Fruit fly (Drosophila melanogaster) whole organism, embryonic: ENCODE measurements around the gene CG10660.

Experiments used
- Antp ChIP-seq: fragments of 200-800 bp; sonication (Bioruptor generic); optimal IDR thresholded peaks from 3 replicates; lab custom pipeline; 2016; ENCODE audit warnings: missing biosample characterization, missing genetic modification characterization
- Atf-2 ChIP-seq: fragments of 200-800 bp; sonication (Bioruptor generic); optimal IDR thresholded peaks from 2 replicates; lab custom pipeline; 2016; ENCODE audit warnings: missing biosample characterization, missing genetic modification characterization
- Blimp-1 ChIP-seq: fragments of 200-800 bp; sonication (Bioruptor generic); optimal IDR thresholded peaks from 3 replicates; lab custom pipeline; 2018; ENCODE audit warnings: missing biosample characterization, missing genetic modification characterization, mild to moderate bottlenecking, moderate library complexity, missing genetic modification reagents
- BtbVII ChIP-seq: fragments of 200-800 bp; sonication (Bioruptor generic); optimal IDR thresholded peaks from 3 replicates; lab custom pipeline; 2017; ENCODE audit warnings: missing biosample characterization, mild to moderate bottlenecking, missing genetic modification characterization
- C15 ChIP-seq: fragments of 200-800 bp; sonication (Bioruptor generic); IDR thresholded peaks from 3 replicates; pipeline ENCODE4 v1.3.6; 2022; ENCODE audit warnings: missing biosample characterization, missing genetic modification characterization
- CG10209 ChIP-seq: fragments of 200-800 bp; sonication (Bioruptor generic); optimal IDR thresholded peaks from 3 replicates; lab custom pipeline; 2017; ENCODE audit warnings: missing biosample characterization, mild to moderate bottlenecking, missing genetic modification characterization, missing genetic modification reagents
- CG11456 ChIP-seq: fragments of 200-800 bp; sonication (Bioruptor generic); IDR thresholded peaks from 3 replicates; pipeline ENCODE4 v1.3.6; 2022; ENCODE audit warnings: missing biosample characterization, missing genetic modification characterization
- CG12299 ChIP-seq: fragments of 200-800 bp; sonication (Bioruptor generic); optimal IDR thresholded peaks from 2 replicates; lab custom pipeline; 2018; ENCODE audit warnings: missing biosample characterization, mild to moderate bottlenecking, missing genetic modification characterization
- CG12769 ChIP-seq: fragments of 200-800 bp; sonication (Bioruptor generic); optimal IDR thresholded peaks from 2 replicates; lab custom pipeline; 2019; ENCODE audit warnings: missing biosample characterization, mild to moderate bottlenecking, missing genetic modification characterization, moderate library complexity
- CG13287 ChIP-seq: fragments of 200-800 bp; sonication (Bioruptor generic); IDR thresholded peaks from 2 replicates; pipeline ENCODE4 v1.3.6; 2022; ENCODE audit warnings: missing biosample characterization, missing genetic modification characterization; ENCODE audit not compliant: partially characterized antibody
- CG14441 ChIP-seq: fragments of 200-800 bp; sonication (Bioruptor generic); IDR thresholded peaks from 2 replicates; pipeline ENCODE4 v1.3.6; 2022; ENCODE audit warnings: missing biosample characterization, missing genetic modification characterization
- CG15011 ChIP-seq: fragments of 200-800 bp; sonication (Bioruptor generic); optimal IDR thresholded peaks from 3 replicates; lab custom pipeline; 2018; ENCODE audit warnings: missing biosample characterization, mild to moderate bottlenecking, missing genetic modification characterization
- CG15479 ChIP-seq: fragments of 200-800 bp; sonication (Bioruptor generic); optimal IDR thresholded peaks from 3 replicates; lab custom pipeline; 2019; ENCODE audit warnings: missing biosample characterization, mild to moderate bottlenecking, missing genetic modification characterization, moderate library complexity
- CG17359 ChIP-seq: fragments of 200-800 bp; sonication (Bioruptor generic); optimal IDR thresholded peaks from 3 replicates; lab custom pipeline; 2018; ENCODE audit warnings: missing biosample characterization, mild to moderate bottlenecking, missing genetic modification characterization, moderate library complexity
- CG17568 ChIP-seq: fragments of 200-800 bp; sonication (Bioruptor generic); optimal IDR thresholded peaks from 2 replicates; lab custom pipeline; 2018; ENCODE audit warnings: missing biosample characterization, mild to moderate bottlenecking, missing genetic modification characterization, moderate library complexity
- CG2678 ChIP-seq: fragments of 200-800 bp; sonication (Bioruptor generic); optimal IDR thresholded peaks from 3 replicates; lab custom pipeline; 2019; ENCODE audit warnings: missing biosample characterization, mild to moderate bottlenecking, missing genetic modification characterization, moderate library complexity
- CG30431 ChIP-seq: fragments of 200-800 bp; sonication (Bioruptor generic); optimal IDR thresholded peaks from 2 replicates; lab custom pipeline; 2017; ENCODE audit warnings: missing biosample characterization, missing genetic modification characterization
- CG32532 ChIP-seq: fragments of 200-800 bp; sonication (Bioruptor generic); IDR thresholded peaks from 2 replicates; pipeline ENCODE4 v1.3.6; 2022; ENCODE audit warnings: missing biosample characterization, missing genetic modification characterization
- CG3838 ChIP-seq: fragments of 200-800 bp; sonication (Bioruptor generic); optimal IDR thresholded peaks from 3 replicates; lab custom pipeline; 2016; ENCODE audit warnings: missing biosample characterization, missing genetic modification characterization
- CG4854 ChIP-seq: fragments of 200-800 bp; sonication (Bioruptor generic); optimal IDR thresholded peaks from 2 replicates; lab custom pipeline; 2016; ENCODE audit warnings: missing biosample characterization, missing genetic modification characterization, inconsistent platforms
- CG6854 ChIP-seq: fragments of 200-800 bp; sonication (Bioruptor generic); optimal IDR thresholded peaks from 3 replicates; lab custom pipeline; 2017; ENCODE audit warnings: missing biosample characterization, mild to moderate bottlenecking, missing genetic modification characterization
- CG7357 ChIP-seq: fragments of 200-800 bp; sonication (Bioruptor generic); IDR thresholded peaks from 3 replicates; pipeline ENCODE4 v1.3.6; 2022; ENCODE audit warnings: missing biosample characterization, missing genetic modification characterization
- CG7928 ChIP-seq: fragments of 200-800 bp; sonication (Bioruptor generic); optimal IDR thresholded peaks from 2 replicates; lab custom pipeline; 2017; ENCODE audit warnings: missing biosample characterization, mild to moderate bottlenecking, missing genetic modification characterization
- CG7963 ChIP-seq: fragments of 200-800 bp; sonication (Bioruptor generic); IDR thresholded peaks from 3 replicates; pipeline ENCODE4 v1.3.6; 2022; ENCODE audit warnings: missing biosample characterization, missing genetic modification characterization; ENCODE audit not compliant: partially characterized antibody
- CoRest ChIP-seq: fragments of 200-800 bp; sonication (Bioruptor generic); optimal IDR thresholded peaks from 3 replicates; lab custom pipeline; 2018; ENCODE audit warnings: missing biosample characterization, mild to moderate bottlenecking, missing genetic modification characterization, moderate library complexity
- Elba2 ChIP-seq: fragments of 200-800 bp; sonication (Bioruptor generic); optimal IDR thresholded peaks from 3 replicates; lab custom pipeline; 2016; ENCODE audit warnings: missing biosample characterization, missing genetic modification characterization
- Lim3 ChIP-seq: fragments of 200-800 bp; sonication (Bioruptor generic); IDR thresholded peaks from 2 replicates; pipeline ENCODE4 v1.3.6; 2022; ENCODE audit warnings: missing biosample characterization, missing genetic modification characterization
- MTF-1 ChIP-seq: fragments of 200-800 bp; sonication (Bioruptor generic); optimal IDR thresholded peaks from 2 replicates; lab custom pipeline; 2018; ENCODE audit warnings: missing biosample characterization, mild to moderate bottlenecking, missing genetic modification characterization, borderline replicate concordance
- Mrtf ChIP-seq: fragments of 200-800 bp; sonication (Bioruptor generic); IDR thresholded peaks from 3 replicates; pipeline ENCODE4 v1.3.6; 2022; ENCODE audit warnings: missing biosample characterization, missing genetic modification characterization
- Myb ChIP-seq: fragments of 200-800 bp; sonication (Bioruptor generic); optimal IDR thresholded peaks from 2 replicates; lab custom pipeline; 2016; ENCODE audit warnings: missing biosample characterization, missing genetic modification characterization
- Opbp ChIP-seq: fragments of 200-800 bp; sonication (Bioruptor generic); IDR thresholded peaks from 3 replicates; pipeline ENCODE4 v1.3.6; 2022; ENCODE audit warnings: missing biosample characterization, missing genetic modification characterization; ENCODE audit not compliant: partially characterized antibody
- PHDP ChIP-seq: fragments of 200-800 bp; sonication (Bioruptor generic); optimal IDR thresholded peaks from 3 replicates; lab custom pipeline; 2018; ENCODE audit warnings: missing biosample characterization, mild to moderate bottlenecking, missing genetic modification characterization, moderate library complexity
- Sox100B ChIP-seq: fragments of 200-800 bp; sonication (Bioruptor generic); optimal IDR thresholded peaks from 3 replicates; lab custom pipeline; 2018; ENCODE audit warnings: missing biosample characterization, mild to moderate bottlenecking, missing genetic modification characterization
- Ssrp ChIP-seq: fragments of 200-800 bp; sonication (Bioruptor generic); optimal IDR thresholded peaks from 2 replicates; lab custom pipeline; 2018; ENCODE audit warnings: missing biosample characterization, mild to moderate bottlenecking, missing genetic modification characterization, moderate library complexity
- Usf ChIP-seq: fragments of 200-800 bp; sonication (Bioruptor generic); optimal IDR thresholded peaks from 2 replicates; lab custom pipeline; 2017; ENCODE audit warnings: missing genotype, missing biosample characterization, missing genetic modification characterization
- YL-1 ChIP-seq: fragments of 200-800 bp; sonication (Bioruptor generic); optimal IDR thresholded peaks from 3 replicates; lab custom pipeline; 2017; ENCODE audit warnings: missing biosample characterization, mild to moderate bottlenecking, missing genetic modification characterization
- cato ChIP-seq: fragments of 200-800 bp; sonication (Bioruptor generic); optimal IDR thresholded peaks from 2 replicates; lab custom pipeline; 2016; ENCODE audit warnings: missing biosample characterization, missing genetic modification characterization, borderline replicate concordance
- chm ChIP-seq: fragments of 200-800 bp; sonication (Bioruptor generic); IDR thresholded peaks from 2 replicates; pipeline ENCODE4 v1.3.6; 2022; ENCODE audit warnings: missing biosample characterization, missing genetic modification characterization
- danr ChIP-seq: fragments of 200-800 bp; sonication (Bioruptor generic); IDR thresholded peaks from 2 replicates; pipeline ENCODE4 v1.3.6; 2022; ENCODE audit warnings: missing biosample characterization, missing genetic modification characterization
- gem ChIP-seq: fragments of 200-800 bp; sonication (Bioruptor generic); optimal IDR thresholded peaks from 2 replicates; lab custom pipeline; 2019; ENCODE audit warnings: missing biosample characterization, mild to moderate bottlenecking, missing genetic modification characterization, moderate library complexity
- gsb ChIP-seq: fragments of 200-800 bp; sonication (Bioruptor generic); IDR thresholded peaks from 2 replicates; pipeline ENCODE4 v1.3.6; 2022; ENCODE audit warnings: missing biosample characterization, missing genetic modification characterization
- gt ChIP-seq: fragments of 200-800 bp; sonication (Bioruptor generic); IDR thresholded peaks from 2 replicates; pipeline ENCODE4 v1.3.6; 2022; ENCODE audit warnings: missing biosample characterization, missing genetic modification characterization
- hth ChIP-seq: fragments of >200 bp; optimal IDR thresholded peaks from 2 replicates; lab custom pipeline; 2017; ENCODE audit warnings: inconsistent platforms
- lbe ChIP-seq: fragments of 200-800 bp; sonication (Bioruptor generic); optimal IDR thresholded peaks from 2 replicates; lab custom pipeline; 2016; ENCODE audit warnings: missing biosample characterization, mild to moderate bottlenecking, missing genetic modification characterization
- oc ChIP-seq: fragments of 200-800 bp; sonication (Bioruptor generic); optimal IDR thresholded peaks from 2 replicates; lab custom pipeline; 2018; ENCODE audit warnings: missing biosample characterization, mild to moderate bottlenecking, missing genetic modification characterization, moderate library complexity
- org-1 ChIP-seq: fragments of 200-800 bp; sonication (Bioruptor generic); optimal IDR thresholded peaks from 2 replicates; lab custom pipeline; 2017; ENCODE audit warnings: missing biosample characterization, missing genetic modification characterization
- pb ChIP-seq: fragments of 200-800 bp; sonication (Bioruptor generic); optimal IDR thresholded peaks from 3 replicates; lab custom pipeline; 2016; ENCODE audit warnings: missing biosample characterization, missing genetic modification characterization
- schlank ChIP-seq: fragments of 200-800 bp; sonication (Bioruptor generic); optimal IDR thresholded peaks from 2 replicates; lab custom pipeline; 2018; ENCODE audit warnings: missing biosample characterization, mild to moderate bottlenecking, missing genetic modification characterization
- sima ChIP-seq: fragments of 200-800 bp; sonication (Bioruptor generic); optimal IDR thresholded peaks from 2 replicates; lab custom pipeline; 2016; ENCODE audit warnings: missing biosample characterization, missing genetic modification characterization
- sqz ChIP-seq: fragments of 200-800 bp; sonication (Bioruptor generic); optimal IDR thresholded peaks from 3 replicates; lab custom pipeline; 2018; ENCODE audit warnings: missing biosample characterization, mild to moderate bottlenecking, missing genetic modification characterization
- unc-4 ChIP-seq: fragments of 200-800 bp; sonication (Bioruptor generic); IDR thresholded peaks from 2 replicates; pipeline ENCODE4 v1.3.6; 2022; ENCODE audit warnings: missing biosample characterization, missing genetic modification characterization; ENCODE audit not compliant: partially characterized antibody

The CG10660 gene

DNA sequence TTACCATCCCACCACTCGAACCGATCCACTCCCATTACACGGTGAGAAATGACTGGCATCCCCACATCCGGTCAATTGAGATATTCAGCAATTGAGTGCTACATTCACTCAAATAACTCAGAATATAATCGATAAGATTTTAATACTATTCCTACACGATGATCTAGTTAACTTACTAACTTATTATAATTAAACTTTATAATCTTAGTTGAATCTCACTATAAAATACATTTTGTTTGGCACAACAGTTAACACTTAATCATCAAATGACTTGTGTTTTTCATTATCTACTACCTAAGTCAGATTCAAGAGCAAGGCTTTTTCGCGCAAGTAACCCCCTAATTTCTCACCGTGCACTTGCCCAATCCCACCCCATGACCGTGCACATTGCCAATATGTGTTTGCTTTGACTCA, 4.8 kb upstream of the CG10660 start (continued):
- TF ChIP-seq Elba2 (no peak), gem (tag; lab: Kevin White, UChicago) (peak; percentile 66), hth (lab: Kevin White, UChicago) (no peak), CG17359 (peak; percentile 42), C15 (GFP tag; lab: Robert Waterston, UW) (no peak), CG15479 (GFP tag; lab: Kevin White, UChicago) (no peak), Mrtf (GFP tag; lab: Robert Waterston, UW) (0 out of 3 replicates have a peak, but pooled peaks have one; percentile 29), CG17568 (GFP tag; lab: Kevin White, UChicago) (no peak), CG13287 (GFP tag; lab: Robert Waterston, UW) (no peak), danr (GFP tag; lab: Robert Waterston, UW) (no peak), schlank (tag; lab: Kevin White, UChicago) (no peak), BtbVII (GFP tag; lab: Kevin White, UChicago) (no peak), Sox100B (peak; percentile 51), CG30431 (GFP tag; lab: Kevin White, UChicago) (peak; percentile 25), CG32532 (GFP tag; lab: Robert Waterston, UW) (peak; percentile 4; the same call in 1 of the 2 replicates), Lim3 (no peak), CG7928 (no peak), lbe (GFP tag; lab: Kevin White, UChicago) (peak; percentile 71), MTF-1 (GFP tag; lab: Kevin White, UChicago) (no peak), Usf (GFP tag; lab: Kevin White, UChicago) (peak; percentile 34), sima (GFP tag; lab: Kevin White, UChicago) (no peak), oc (tag; lab: Kevin White, UChicago) (peak; percentile 19), gsb (GFP tag; lab: Robert Waterston, UW) (no peak), Myb (GFP tag; lab: Kevin White, UChicago) (no peak), CG3838 (no peak), CG15011 (GFP tag; lab: Kevin White, UChicago) (peak; percentile 4), CG10209 (GFP tag; lab: Kevin White, UChicago) (peak; percentile 35), YL-1 (no peak), gt (GFP tag; lab: Robert Waterston, UW) (no peak), Blimp-1 (peak; percentile 44), Atf-2 (GFP tag; lab: Kevin White, UChicago) (peak; percentile 1), CG6854 (no peak), org-1 (GFP tag; lab: Kevin White, UChicago) (peak; percentile 36), Antp (GFP tag; lab: Kevin White, UChicago) (no peak), Opbp (GFP tag; lab: Robert Waterston, UW) (no peak), CG2678 (tag; lab: Kevin White, UChicago) (peak; percentile 72), Ssrp (peak; percentile 35), CG7357 (GFP tag; lab: Robert Waterston, UW) (no peak), PHDP (tag; lab: Kevin White, UChicago) (peak; percentile 46), chm (GFP tag; lab: Robert Waterston, UW) (no peak), CG12299 (no peak), CG4854 (no peak), CG14441 (GFP tag; lab: Robert Waterston, UW) (no peak), sqz (GFP tag; lab: Kevin White, UChicago) (no peak), CG11456 (GFP tag; lab: Robert Waterston, UW) (no peak), unc-4 (no peak), pb (GFP tag; lab: Kevin White, UChicago) (no peak), cato (no peak), CG7963 (no peak), CoRest (tag; lab: Kevin White, UChicago) (peak; percentile 65), CG12769 (tag; lab: Kevin White, UChicago) (peak; percentile 27)
